Fruit fly (Drosophila melanogaster): Measurements from ENCODE around the gene shps.

dm6 chr3R:24318217-24319082, 39.1 kb downstream of the shps start, which contains the start of the genes Nab2 and BRWD3:
- TF ChIP-seq CG13296 (GFP tag; optimal IDR thresholded peaks at IDR 0.05), result no peak
- no peak for TF ChIP-seq Doc2 (GFP tag; IDR thresholded peaks at IDR 0.05)
- no peak for TF ChIP-seq insv (GFP tag; optimal IDR thresholded peaks at IDR 0.05)
- TF ChIP-seq CG11247 (GFP tag; IDR thresholded peaks at IDR 0.05), result peak; percentile 34; the same call in 1 of the 2 replicates
- no peak for TF ChIP-seq gem (tag; optimal IDR thresholded peaks at IDR 0.05)
- TF ChIP-seq Xrp1 (GFP tag; IDR thresholded peaks at IDR 0.05), result peak; percentile 47; the same call in 1 of the 2 replicates
- no peak for TF ChIP-seq her (GFP tag; optimal IDR thresholded peaks at IDR 0.05)
- no peak for TF ChIP-seq run (tag; optimal IDR thresholded peaks at IDR 0.05)
- no peak for TF ChIP-seq hth (optimal IDR thresholded peaks at IDR 0.05)
- TF ChIP-seq CG6689 (GFP tag; IDR thresholded peaks at IDR 0.05), result 0 out of 2 replicates have a peak, but pooled peaks have one; percentile 4
- TF ChIP-seq chinmo (GFP tag; IDR thresholded peaks at IDR 0.05; ENCODE audit: partially characterized antibody), result peak; percentile 45; the same call in 1 of the 4 replicates

Data from whole organism, embryonic.